Worm (Caenorhabditis elegans) whole organism, late embryonic: ENCODE data around the gene nipi-4.

Source experiments
- C38D4.7 ChIP-seq: fragments of 200-800 bp; sonication (Bioruptor generic); optimal IDR thresholded peaks from 2 replicates; lab custom pipeline; 2018; ENCODE audit warnings: mild to moderate bottlenecking, missing genetic modification characterization, moderate library complexity, missing compliant biosample characterization
- F13H6.1 ChIP-seq: sonication (generic microtip); optimal IDR thresholded peaks from 2 replicates; lab custom pipeline; 2016; ENCODE audit warnings: missing genetic modification characterization, missing compliant biosample characterization
- K02D7.2 ChIP-seq: sonication (generic microtip); optimal IDR thresholded peaks from 2 replicates; lab custom pipeline; 2017; ENCODE audit warnings: mild to moderate bottlenecking, missing genetic modification characterization, missing compliant biosample characterization
- K09A11.1 ChIP-seq: sonication (generic microtip); optimal IDR thresholded peaks from 2 replicates; lab custom pipeline; 2017; ENCODE audit warnings: antibody characterized with exemption, mild to moderate bottlenecking, missing genetic modification characterization, missing compliant biosample characterization; ENCODE audit not compliant: insufficient read depth
- T23F11.4 ChIP-seq: fragments of 200-800 bp; sonication (Bioruptor generic); optimal IDR thresholded peaks from 2 replicates; lab custom pipeline; 2018; ENCODE audit warnings: mild to moderate bottlenecking, missing genetic modification characterization, missing compliant biosample characterization
- Y22D7AL.16 ChIP-seq: sonication (generic microtip); optimal IDR thresholded peaks from 2 replicates; lab custom pipeline; 2016; ENCODE audit warnings: missing genetic modification characterization, missing compliant biosample characterization
- ceh-14 ChIP-seq: sonication (generic microtip); optimal IDR thresholded peaks from 2 replicates; lab custom pipeline; 2016; ENCODE audit warnings: missing genotype, missing genetic modification characterization, missing compliant biosample characterization
- ceh-18 ChIP-seq: sonication (generic microtip); optimal IDR thresholded peaks from 2 replicates; lab custom pipeline; 2016; ENCODE audit warnings: missing genetic modification characterization, missing compliant biosample characterization
- ceh-19 ChIP-seq: fragments of 200-800 bp; sonication (Bioruptor generic); optimal IDR thresholded peaks from 2 replicates; lab custom pipeline; 2018; ENCODE audit warnings: mild to moderate bottlenecking, missing genetic modification characterization, missing compliant biosample characterization
- ceh-2 ChIP-seq: sonication (generic microtip); optimal IDR thresholded peaks from 2 replicates; lab custom pipeline; 2016; ENCODE audit warnings: missing genotype, missing genetic modification characterization, missing compliant biosample characterization
- ceh-22 ChIP-seq: sonication (generic microtip); optimal IDR thresholded peaks from 2 replicates; lab custom pipeline; 2017; ENCODE audit warnings: missing biosample characterization, missing genetic modification characterization
- ceh-30 ChIP-seq: fragments of 150-350 bp; optimal IDR thresholded peaks from 2 replicates; lab custom pipeline; 2014; ENCODE audit warnings: missing biosample characterization, missing genetic modification characterization
- ceh-45 ChIP-seq: fragments of 200-800 bp; sonication (Bioruptor generic); IDR thresholded peaks from 2 replicates; pipeline ENCODE4 v1.3.6; 2022; ENCODE audit warnings: missing genetic modification reagents, missing genetic modification characterization, missing compliant biosample characterization
- ceh-48 ChIP-seq: sonication (generic microtip); optimal IDR thresholded peaks from 2 replicates; lab custom pipeline; 2016; ENCODE audit warnings: missing genetic modification characterization, inconsistent platforms, missing compliant biosample characterization
- ceh-9 ChIP-seq: sonication (generic microtip); optimal IDR thresholded peaks from 2 replicates; lab custom pipeline; 2016; ENCODE audit warnings: mild to moderate bottlenecking, missing genetic modification characterization, inconsistent platforms, missing compliant biosample characterization
- dve-1 ChIP-seq: sonication (generic microtip); optimal IDR thresholded peaks from 2 replicates; lab custom pipeline; 2017; ENCODE audit warnings: antibody characterized with exemption, mild to moderate bottlenecking, missing genetic modification characterization, missing compliant biosample characterization
- elt-2 ChIP-seq: sonication (generic microtip); optimal IDR thresholded peaks from 2 replicates; lab custom pipeline; 2016; ENCODE audit warnings: missing genetic modification reagents, missing genetic modification characterization, missing compliant biosample characterization
- elt-4 ChIP-seq: sonication (generic microtip); optimal IDR thresholded peaks from 2 replicates; lab custom pipeline; 2016; ENCODE audit warnings: missing genetic modification characterization, missing compliant biosample characterization
- ets-4 ChIP-seq: sonication (generic microtip); optimal IDR thresholded peaks from 2 replicates; lab custom pipeline; 2016; ENCODE audit warnings: missing genetic modification characterization, missing compliant biosample characterization
- eyg-1 ChIP-seq: sonication (generic microtip); optimal IDR thresholded peaks from 2 replicates; lab custom pipeline; 2016; ENCODE audit warnings: missing genotype, missing genetic modification characterization, missing compliant biosample characterization
- fax-1 ChIP-seq: sonication (generic microtip); optimal IDR thresholded peaks from 2 replicates; lab custom pipeline; 2016; ENCODE audit warnings: missing genotype, missing genetic modification characterization, missing compliant biosample characterization
- fkh-6 ChIP-seq: sonication (generic microtip); optimal IDR thresholded peaks from 2 replicates; lab custom pipeline; 2016; ENCODE audit warnings: missing genetic modification characterization, missing compliant biosample characterization
- hlh-13 ChIP-seq: fragments of 200-800 bp; sonication (Bioruptor generic); optimal IDR thresholded peaks from 2 replicates; lab custom pipeline; 2018; ENCODE audit warnings: mild to moderate bottlenecking, missing genetic modification characterization, missing compliant biosample characterization
- hlh-6 ChIP-seq: sonication (generic microtip); optimal IDR thresholded peaks from 2 replicates; lab custom pipeline; 2016; ENCODE audit warnings: missing genotype, missing genetic modification characterization, missing compliant biosample characterization
- hlh-8 ChIP-seq: sonication (generic microtip); optimal IDR thresholded peaks from 2 replicates; lab custom pipeline; 2016; ENCODE audit warnings: missing genotype, missing genetic modification characterization, missing compliant biosample characterization
- lin-11 ChIP-seq: fragments of 200-800 bp; sonication (Bioruptor generic); optimal IDR thresholded peaks from 2 replicates; lab custom pipeline; 2018; ENCODE audit warnings: mild to moderate bottlenecking, missing genetic modification characterization, missing compliant biosample characterization
- madf-2 ChIP-seq: sonication (generic microtip); optimal IDR thresholded peaks from 2 replicates; lab custom pipeline; 2017; ENCODE audit warnings: missing genetic modification characterization, missing compliant biosample characterization
- mec-3 ChIP-seq: sonication (generic microtip); optimal IDR thresholded peaks from 2 replicates; lab custom pipeline; 2016; ENCODE audit warnings: borderline replicate concordance, missing genetic modification characterization, missing compliant biosample characterization
- nfya-1 ChIP-seq: sonication (generic microtip); optimal IDR thresholded peaks from 2 replicates; lab custom pipeline; 2017; ENCODE audit warnings: missing genetic modification characterization, mild to moderate bottlenecking, missing compliant biosample characterization, antibody characterized with exemption, moderate library complexity
- nhr-11 ChIP-seq: fragments of 150-350 bp; optimal IDR thresholded peaks from 2 replicates; lab custom pipeline; 2014; ENCODE audit warnings: missing biosample characterization, missing genetic modification characterization
- nhr-232 ChIP-seq: sonication (generic microtip); optimal IDR thresholded peaks from 2 replicates; lab custom pipeline; 2016; ENCODE audit warnings: missing genetic modification characterization, missing compliant biosample characterization
- npax-4 ChIP-seq: sonication (generic microtip); optimal IDR thresholded peaks from 2 replicates; lab custom pipeline; 2016; ENCODE audit warnings: missing genetic modification characterization, missing compliant biosample characterization
- odd-2 ChIP-seq: sonication (generic microtip); optimal IDR thresholded peaks from 2 replicates; lab custom pipeline; 2017; ENCODE audit warnings: antibody characterized with exemption, mild to moderate bottlenecking, missing genetic modification characterization, missing compliant biosample characterization
- pat-9 ChIP-seq: fragments of 200-800 bp; sonication (Bioruptor generic); optimal IDR thresholded peaks from 2 replicates; lab custom pipeline; 2018; ENCODE audit warnings: mild to moderate bottlenecking, missing genetic modification characterization, moderate library complexity, missing compliant biosample characterization
- pros-1 ChIP-seq: fragments of 150-350 bp; optimal IDR thresholded peaks from 2 replicates; lab custom pipeline; 2014; ENCODE audit warnings: missing biosample characterization, missing genetic modification reagents, missing genetic modification characterization
- rnt-1 ChIP-seq: sonication (generic microtip); optimal IDR thresholded peaks from 2 replicates; lab custom pipeline; 2016; ENCODE audit warnings: missing genetic modification characterization, missing compliant biosample characterization
- sdc-2 ChIP-seq: sonication (generic microtip); optimal IDR thresholded peaks from 2 replicates; lab custom pipeline; 2016; ENCODE audit warnings: missing genotype, missing genetic modification characterization, missing compliant biosample characterization
- sox-2 ChIP-seq: fragments of 200-800 bp; sonication (Bioruptor generic); IDR thresholded peaks from 2 replicates; pipeline ENCODE4 v1.3.6; 2022; ENCODE audit warnings: missing genetic modification reagents, missing genetic modification characterization, missing compliant biosample characterization
- sox-4 ChIP-seq: sonication (generic microtip); optimal IDR thresholded peaks from 2 replicates; lab custom pipeline; 2017; ENCODE audit warnings: mild to moderate bottlenecking, missing genetic modification characterization, inconsistent platforms, missing compliant biosample characterization
- unc-55 ChIP-seq: sonication (generic microtip); optimal IDR thresholded peaks from 2 replicates; lab custom pipeline; 2017; ENCODE audit warnings: missing biosample characterization, missing genetic modification reagents, missing genetic modification characterization
- unc-86 ChIP-seq: sonication (generic microtip); optimal IDR thresholded peaks from 2 replicates; lab custom pipeline; 2016; ENCODE audit warnings: missing genetic modification characterization, missing compliant biosample characterization
- ztf-16 ChIP-seq: sonication (generic microtip); optimal IDR thresholded peaks from 2 replicates; lab custom pipeline; 2017; ENCODE audit warnings: missing genetic modification characterization, missing compliant biosample characterization

The nipi-4 gene

DNA sequence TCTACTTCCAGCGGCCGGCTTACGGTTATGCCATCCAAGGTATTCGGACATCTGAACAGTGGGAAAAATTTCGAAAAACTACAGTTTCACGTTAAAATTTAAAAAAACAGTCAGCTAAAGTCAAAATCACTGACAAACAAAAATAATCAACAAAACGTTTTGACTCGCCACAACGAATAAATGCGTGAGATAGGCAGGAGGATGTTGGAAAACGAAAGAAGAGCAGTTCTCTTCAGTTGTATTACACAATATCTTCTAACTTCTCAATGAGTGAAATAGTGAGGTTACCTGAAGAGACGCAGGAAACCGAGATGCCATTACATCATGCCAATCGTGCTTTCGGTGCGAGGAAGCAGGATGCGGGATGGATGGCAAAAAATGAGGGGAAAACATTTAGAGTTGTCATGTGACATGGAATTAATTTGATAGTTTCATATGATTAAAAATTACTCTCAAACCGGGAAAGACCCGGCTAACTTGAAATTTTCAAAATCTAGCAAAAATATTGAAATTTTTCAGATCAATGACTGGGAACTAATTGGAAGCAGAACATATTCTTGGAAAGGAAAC, 23.3 kb upstream of the nipi-4 start, which contains the start of gene F40A3.6:
Gene F40A3.6 (minus strand): TSS at position 51 of the 570 bp plus-strand sequence.
- TF ChIP-seq sox-4 (tag; lab: Kevin White, UChicago) (no peak), F13H6.1 (no peak), T23F11.4 (GFP tag; lab: Kevin White, UChicago) (no peak), odd-2 (no peak), K09A11.1 (tag; lab: Kevin White, UChicago) (no peak), ceh-30 (tag; lab: Kevin White, UChicago) (no peak), ceh-9 (no peak), madf-2 (tag; lab: Kevin White, UChicago) (no peak), ceh-45 (no peak), fax-1 (no peak), unc-86 (tag; lab: Kevin White, UChicago) (no peak)

DNA sequence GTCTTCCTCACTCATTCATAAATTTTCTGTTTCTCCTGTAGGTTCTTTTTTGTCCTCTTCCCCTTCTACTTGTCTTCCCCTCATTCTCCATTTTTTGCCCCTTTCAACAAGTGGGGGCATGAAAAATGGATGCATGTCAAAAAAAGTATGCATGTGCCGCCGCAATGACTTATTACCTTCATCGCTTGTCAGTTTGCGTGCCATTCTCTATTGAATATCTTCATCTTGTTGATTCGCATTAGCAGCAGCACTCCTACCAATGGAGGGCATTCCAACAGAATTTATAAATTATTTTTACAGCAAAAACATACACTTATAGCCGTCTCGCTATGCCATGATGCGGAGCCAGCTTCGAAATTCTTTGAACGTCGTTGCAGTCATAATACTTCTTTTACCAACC, 20.6 kb upstream of the nipi-4 start, which contains the start of gene F40A3.1:
Gene F40A3.1 (plus strand): TSS at position 301 of the 400 bp plus-strand sequence.
- TF ChIP-seq ceh-19 (GFP tag; lab: Kevin White, UChicago) (no peak), odd-2 (no peak), ztf-16 (tag; lab: Kevin White, UChicago) (no peak), ceh-2 (tag; lab: Kevin White, UChicago) (no peak)

DNA sequence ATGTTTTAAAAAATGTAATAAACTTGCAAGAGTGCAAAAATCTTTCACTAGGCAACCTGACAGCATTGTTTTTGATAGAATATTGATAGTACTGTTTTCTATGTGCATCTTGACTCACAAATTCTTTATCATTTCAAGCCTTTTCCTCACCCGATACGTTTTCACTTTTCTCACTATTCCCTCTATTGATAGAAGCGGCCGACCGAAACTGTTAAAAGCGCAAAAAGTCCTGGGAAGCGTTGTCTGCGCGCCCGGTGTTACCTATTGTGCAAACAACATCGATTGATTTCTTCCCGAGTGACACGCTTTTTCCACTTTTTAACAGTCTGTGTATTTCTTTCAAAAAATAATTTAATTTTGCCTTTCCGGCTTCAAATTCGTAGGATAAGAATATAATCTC, 17.4 kb upstream of the nipi-4 start:
- TF ChIP-seq eyg-1 (tag; lab: Kevin White, UChicago) (no peak), fkh-6 (no peak), mec-3 (tag; lab: Kevin White, UChicago) (no peak), ceh-14 (tag; lab: Kevin White, UChicago) (no peak), sox-2 (GFP tag; lab: Robert Waterston, UW) (no peak), dve-1 (tag; lab: Kevin White, UChicago) (no peak), ceh-2 (tag; lab: Kevin White, UChicago) (no peak), hlh-6 (tag; lab: Kevin White, UChicago) (no peak), ceh-19 (GFP tag; lab: Kevin White, UChicago) (no peak), hlh-13 (GFP tag; lab: Kevin White, UChicago) (no peak), ceh-48 (no peak), pros-1 (no peak), nhr-232 (no peak), rnt-1 (tag; lab: Kevin White, UChicago) (no peak), elt-2 (tag; lab: Kevin White, UChicago) (no peak)

ce11 chrV:7884441-7884840, 13.8 kb upstream of the nipi-4 start:
- TF ChIP-seq nhr-11 (no peak), ceh-18 (no peak), fax-1 (no peak), lin-11 (tag; lab: Kevin White, UChicago) (no peak), unc-55 (no peak), mec-3 (tag; lab: Kevin White, UChicago) (no peak), sdc-2 (tag; lab: Kevin White, UChicago) (no peak), K02D7.2 (tag; lab: Kevin White, UChicago) (no peak)

- TF ChIP-seq nfya-1 (tag; lab: Kevin White, UChicago) (no peak), ceh-22 (tag; lab: Kevin White, UChicago) (no peak), pat-9 (tag; lab: Kevin White, UChicago) (no peak), odd-2 (no peak), hlh-8 (no peak), npax-4 (tag; lab: Kevin White, UChicago) (no peak), K09A11.1 (tag; lab: Kevin White, UChicago) (no peak), eyg-1 (tag; lab: Kevin White, UChicago) (no peak), hlh-13 (GFP tag; lab: Kevin White, UChicago) (no peak), elt-4 (no peak), C38D4.7 (GFP tag; lab: Kevin White, UChicago) (no peak), ets-4 (no peak), Y22D7AL.16 (no peak), ceh-9 (no peak), elt-2 (tag; lab: Kevin White, UChicago) (no peak), pros-1 (no peak), T23F11.4 (GFP tag; lab: Kevin White, UChicago) (no peak), ceh-14 (tag; lab: Kevin White, UChicago) (no peak)
- TF ChIP-seq, all 69 proteins: peak for 0
Observed at ce11 chrV:7878411-7878964, 7.9 kb upstream of the nipi-4 start, which contains the start of gene F40A3.2. F40A3.2 (plus strand) TSS chrV:7878914.
